Worm (Caenorhabditis elegans) whole organism, late embryonic: ENCODE data around the gene ZC8.6.

Experiments used
- Y22D7AL.16 ChIP-seq: sonication (generic microtip); optimal IDR thresholded peaks from 2 replicates; lab custom pipeline; 2016; ENCODE audit warnings: missing genetic modification characterization, missing compliant biosample characterization
- ama-1 ChIP-seq: fragments of 150-350 bp; optimal IDR thresholded peaks from 2 replicates; lab custom pipeline; 2014
- ceh-45 ChIP-seq: fragments of 200-800 bp; sonication (Bioruptor generic); IDR thresholded peaks from 2 replicates; pipeline ENCODE4 v1.3.6; 2022; ENCODE audit warnings: missing genetic modification reagents, missing genetic modification characterization, missing compliant biosample characterization
- dmd-4 ChIP-seq: sonication (generic microtip); optimal IDR thresholded peaks from 2 replicates; lab custom pipeline; 2016; ENCODE audit warnings: borderline replicate concordance, missing genetic modification characterization, missing compliant biosample characterization
- ets-4 ChIP-seq: sonication (generic microtip); optimal IDR thresholded peaks from 2 replicates; lab custom pipeline; 2016; ENCODE audit warnings: missing genetic modification characterization, missing compliant biosample characterization
- npax-4 ChIP-seq: sonication (generic microtip); optimal IDR thresholded peaks from 2 replicates; lab custom pipeline; 2016; ENCODE audit warnings: missing genetic modification characterization, missing compliant biosample characterization
- pros-1 ChIP-seq: fragments of 150-350 bp; optimal IDR thresholded peaks from 2 replicates; lab custom pipeline; 2014; ENCODE audit warnings: missing biosample characterization, missing genetic modification reagents, missing genetic modification characterization
- sox-4 ChIP-seq: sonication (generic microtip); optimal IDR thresholded peaks from 2 replicates; lab custom pipeline; 2017; ENCODE audit warnings: mild to moderate bottlenecking, missing genetic modification characterization, inconsistent platforms, missing compliant biosample characterization
- tbx-2 ChIP-seq: sonication (generic microtip); optimal IDR thresholded peaks from 2 replicates; lab custom pipeline; 2016; ENCODE audit warnings: missing genetic modification characterization, missing compliant biosample characterization

DNA sequence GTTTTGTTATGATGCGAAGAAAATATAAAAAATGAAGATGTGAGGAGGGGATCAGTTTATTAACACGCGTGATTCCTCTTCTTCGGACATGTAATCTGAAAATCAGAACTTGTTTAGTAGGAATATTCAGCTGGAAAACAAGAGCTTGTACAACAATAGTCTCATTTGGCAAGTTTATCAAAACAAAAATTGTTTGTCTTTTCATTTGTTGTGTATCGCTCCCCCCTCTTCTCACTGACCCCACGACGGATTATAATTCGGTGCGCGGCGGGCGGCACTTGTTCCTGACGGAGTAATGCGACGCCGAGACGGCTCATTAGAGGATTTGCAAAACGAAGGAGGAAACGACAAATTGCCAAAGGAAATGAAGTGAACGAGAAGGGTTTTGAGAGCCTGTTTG is 36.5 kb upstream of the ZC8.6 start, which contains the start of gene ZC449.4:
- TF ChIP-seq npax-4 (tag; lab: Kevin White, UChicago) (no peak), ets-4 (tag; lab: Kevin White, UChicago) (no peak), pros-1 (tag; lab: Kevin White, UChicago) (no peak), dmd-4 (no peak), sox-4 (tag; lab: Kevin White, UChicago) (no peak), ama-1 (lab: Kevin White, UChicago) (no peak), Y22D7AL.16 (tag; lab: Kevin White, UChicago) (no peak), tbx-2 (tag; lab: Kevin White, UChicago) (no peak), ceh-45 (GFP tag; lab: Robert Waterston, UW) (no peak)
